Worm (Caenorhabditis elegans) whole organism, L4/young adult: ENCODE results near the gene nrde-4.

Source experiments
- W03F9.2 ChIP-seq: fragments of 150-350 bp; optimal IDR thresholded peaks from 2 replicates; lab custom pipeline; 2014; ENCODE audit warnings: missing biosample characterization, missing genetic modification characterization
- dao-5 ChIP-seq: sonication (generic microtip); optimal IDR thresholded peaks from 2 replicates; lab custom pipeline; 2016; ENCODE audit warnings: missing genotype, missing genetic modification characterization, moderate library complexity, missing compliant biosample characterization
- him-1 ChIP-seq: sonication (generic microtip); optimal IDR thresholded peaks from 2 replicates; lab custom pipeline; 2016; ENCODE audit warnings: missing genotype, missing genetic modification reagents, missing genetic modification characterization, missing compliant biosample characterization

nrde-4 gene

ce11 chrIV:7654212-7654778 lies at the start of gene nrde-4:
nrde-4 (minus strand) TSS chrIV:7654262.
- peak; percentile 70 for TF ChIP-seq W03F9.2 (tag; lab: Kevin White, UChicago)
- TF ChIP-seq dao-5 (tag; lab: Kevin White, UChicago): no peak

- TF ChIP-seq dao-5 (tag; lab: Kevin White, UChicago) (no peak), him-1 (no peak), W03F9.2 (tag; lab: Kevin White, UChicago) (no peak)
These were observed 44.3 kb upstream of the nrde-4 start, which contains the start of gene flp-13 for ce11 chrIV:7698320-7698719. flp-13 (minus strand) TSS chrIV:7698420.

ce11 chrIV:7692451-7692850 lies 38.4 kb upstream of the nrde-4 start:
- no peak for TF ChIP-seq him-1
- TF ChIP-seq W03F9.2 (tag; lab: Kevin White, UChicago): no peak
- TF ChIP-seq dao-5 (tag; lab: Kevin White, UChicago): no peak

ce11 chrIV:7689326-7689725 lies 35.3 kb upstream of the nrde-4 start:
- no peak for TF ChIP-seq him-1
- TF ChIP-seq W03F9.2 (tag; lab: Kevin White, UChicago): no peak
- no peak for TF ChIP-seq dao-5 (tag; lab: Kevin White, UChicago)

ce11 chrIV:7679120-7679519 lies 25.1 kb upstream of the nrde-4 start:
- no peak for TF ChIP-seq him-1
- TF ChIP-seq W03F9.2 (tag; lab: Kevin White, UChicago): no peak
- no peak for TF ChIP-seq dao-5 (tag; lab: Kevin White, UChicago)

- TF ChIP-seq him-1: no peak
- TF ChIP-seq dao-5 (tag; lab: Kevin White, UChicago): no peak
- no peak for TF ChIP-seq W03F9.2 (tag; lab: Kevin White, UChicago)
These were observed 20.8 kb upstream of the nrde-4 start, which contains the start of gene itr-1 for ce11 chrIV:7674874-7675273. itr-1 (plus strand) TSS chrIV:7675174.

- TF ChIP-seq W03F9.2 (tag; lab: Kevin White, UChicago) (no peak), him-1 (no peak), dao-5 (tag; lab: Kevin White, UChicago) (no peak)
These were observed 18.8 kb upstream of the nrde-4 start, which contains the start of gene C08G9.2 for ce11 chrIV:7672872-7673271. C08G9.2 (minus strand) TSS chrIV:7672972.

- TF ChIP-seq W03F9.2 (tag; lab: Kevin White, UChicago) (no peak), him-1 (peak; percentile 43), dao-5 (tag; lab: Kevin White, UChicago) (no peak)
These were observed 8.9 kb upstream of the nrde-4 start for ce11 chrIV:7663006-7663405.

ce11 chrIV:7661569-7661968 lies 7.5 kb upstream of the nrde-4 start:
- TF ChIP-seq him-1: no peak
- TF ChIP-seq W03F9.2 (tag; lab: Kevin White, UChicago): no peak
- no peak for TF ChIP-seq dao-5 (tag; lab: Kevin White, UChicago)

ce11 chrIV:7659481-7659880 lies 5.4 kb upstream of the nrde-4 start:
- no peak for TF ChIP-seq dao-5 (tag; lab: Kevin White, UChicago)
- TF ChIP-seq W03F9.2 (tag; lab: Kevin White, UChicago): no peak
- TF ChIP-seq him-1: no peak

- TF ChIP-seq dao-5 (tag; lab: Kevin White, UChicago) (no peak), him-1 (no peak), W03F9.2 (tag; lab: Kevin White, UChicago) (no peak)
These were observed 4.5 kb upstream of the nrde-4 start, which contains the start of gene C08G9.1 for ce11 chrIV:7658589-7658988. C08G9.1 (plus strand) TSS chrIV:7658763.

- no peak for TF ChIP-seq W03F9.2 (tag; lab: Kevin White, UChicago)
- TF ChIP-seq him-1: no peak
- TF ChIP-seq dao-5 (tag; lab: Kevin White, UChicago): no peak
These were observed 864 bp downstream of the nrde-4 start for ce11 chrIV:7653198-7653597.

ce11 chrIV:7651120-7651519 lies 2.9 kb downstream of the nrde-4 start, which contains the start of gene cima-1:
cima-1 (plus strand) TSS chrIV:7651459.
- no peak for TF ChIP-seq dao-5 (tag; lab: Kevin White, UChicago)
- TF ChIP-seq W03F9.2 (tag; lab: Kevin White, UChicago): no peak
- no peak for TF ChIP-seq him-1

- TF ChIP-seq W03F9.2 (tag; lab: Kevin White, UChicago) (no peak), dao-5 (tag; lab: Kevin White, UChicago) (no peak), him-1 (no peak)
These were observed 3.6 kb downstream of the nrde-4 start for ce11 chrIV:7650433-7650832.

ce11 chrIV:7646861-7647260 lies 7.2 kb downstream of the nrde-4 start:
- TF ChIP-seq W03F9.2 (tag; lab: Kevin White, UChicago): no peak
- no peak for TF ChIP-seq dao-5 (tag; lab: Kevin White, UChicago)
